Worm (Caenorhabditis elegans) whole organism, L2 larva: ENCODE data around the gene epg-7.

Experiments used
- F13H6.1 ChIP-seq: sonication (generic microtip); optimal IDR thresholded peaks from 2 replicates; lab custom pipeline; 2016; ENCODE audit warnings: missing genetic modification characterization, missing compliant biosample characterization
- R02D3.7 ChIP-seq: fragments of 150-350 bp; optimal IDR thresholded peaks from 2 replicates; lab custom pipeline; 2014; ENCODE audit warnings: missing biosample characterization, missing genetic modification characterization
- blmp-1 ChIP-seq: sonication (generic microtip); optimal IDR thresholded peaks from 2 replicates; lab custom pipeline; 2017; ENCODE audit warnings: missing genetic modification characterization, mild to moderate bottlenecking, missing compliant biosample characterization, antibody characterized with exemption, moderate library complexity; ENCODE audit not compliant: insufficient read depth
- ceh-82 ChIP-seq: fragments of 150-350 bp; optimal IDR thresholded peaks from 2 replicates; lab custom pipeline; 2014; ENCODE audit warnings: missing biosample characterization, missing genetic modification characterization
- elt-3 ChIP-seq: sonication (generic microtip); optimal IDR thresholded peaks from 2 replicates; lab custom pipeline; 2017; ENCODE audit warnings: missing biosample characterization, missing genetic modification characterization
- nhr-21 ChIP-seq: fragments of 150-350 bp; optimal IDR thresholded peaks from 2 replicates; lab custom pipeline; 2014; ENCODE audit warnings: missing biosample characterization, missing genetic modification characterization
- skn-1 ChIP-seq: sonication (generic microtip); optimal IDR thresholded peaks from 2 replicates; lab custom pipeline; 2017; ENCODE audit warnings: missing biosample characterization, missing genetic modification characterization
- sma-9 ChIP-seq, 2 experiments: fragments of 150-350 bp in 1 of 2; sonication (generic microtip) in 1 of 2; optimal IDR thresholded peaks; 2 replicates each; lab custom pipeline; 2014 to 2016; ENCODE audit warnings: missing genetic modification characterization in 2 of 2, mild to moderate bottlenecking in 1 of 2, missing biosample characterization in 1 of 2, missing compliant biosample characterization in 1 of 2, missing genetic modification reagents in 1 of 2, moderate library complexity in 1 of 2
- snpc-4 ChIP-seq: fragments of 150-350 bp; optimal IDR thresholded peaks from 2 replicates; lab custom pipeline; 2014; ENCODE audit warnings: missing biosample characterization, missing genetic modification characterization
- zag-1 ChIP-seq: fragments of 150-350 bp; optimal IDR thresholded peaks from 2 replicates; lab custom pipeline; 2014; ENCODE audit warnings: missing biosample characterization, missing genetic modification characterization

DNA sequence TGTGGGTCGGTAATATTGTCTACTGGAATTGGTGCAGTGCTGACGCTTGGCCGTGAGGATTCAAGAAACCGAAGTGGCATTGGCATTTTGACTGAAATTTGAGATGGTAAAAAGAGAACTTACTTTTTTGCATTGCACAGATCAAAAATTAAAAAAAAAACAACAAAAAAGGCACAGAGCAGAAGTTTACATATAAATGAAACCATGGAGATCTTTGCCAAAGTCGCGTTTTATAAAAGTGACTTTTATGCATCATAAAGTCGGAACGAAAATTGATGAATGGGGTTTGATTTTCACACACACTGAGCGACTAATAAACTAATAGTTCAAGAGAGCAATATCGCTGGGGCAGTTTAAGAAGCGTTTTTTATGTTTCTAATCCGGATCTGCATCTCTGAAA lies 12.2 kb upstream of the epg-7 start, which contains the start of gene T08A9.13:
- TF ChIP-seq snpc-4 (no peak), elt-3 (no peak), ceh-82 (no peak), blmp-1 (no peak), zag-1 (tag; lab: Kevin White, UChicago) (no peak), skn-1 (tag; lab: Kevin White, UChicago) (no peak), R02D3.7 (tag; lab: Kevin White, UChicago) (no peak), F13H6.1 (tag; lab: Kevin White, UChicago) (no peak), nhr-21 (tag; lab: Kevin White, UChicago) (no peak), sma-9 (GFP tag; optimal IDR thresholded peaks at IDR 0.05; lab: Kevin White, UChicago) (no peak), sma-9 (tag; optimal IDR thresholded peaks at IDR 0.05; lab: Kevin White, UChicago) (no peak)
